Worm (Caenorhabditis elegans): ENCODE measurements around the gene K08H10.6.

DNA sequence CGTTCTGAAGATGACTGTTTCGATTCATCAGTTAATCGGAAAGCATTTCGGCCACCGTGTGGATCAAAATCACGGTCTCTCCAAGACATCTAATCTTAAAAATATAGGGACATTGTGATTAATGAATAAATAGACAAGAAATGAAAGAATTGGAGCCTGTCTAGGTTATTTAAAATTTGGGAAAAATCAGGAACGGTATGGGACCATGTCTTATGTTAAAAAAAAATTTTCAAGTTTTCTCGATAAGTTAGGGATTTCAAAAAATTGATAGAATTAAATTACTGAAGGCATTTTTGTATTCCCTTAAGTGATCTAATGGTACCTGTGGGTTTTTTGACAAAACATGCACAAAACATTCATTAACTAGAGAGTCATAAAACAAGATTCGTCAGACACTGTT lies 19.6 kb downstream of the K08H10.6 start, which contains the start of gene unc-41:
- TF ChIP-seq unc-62 (GFP tag; optimal IDR thresholded peaks at IDR 0.05) (no peak), lsy-2 (tag; optimal IDR thresholded peaks at IDR 0.05) (no peak), ztf-11 (tag; optimal IDR thresholded peaks at IDR 0.05) (no peak), ZK546.5 (tag; optimal IDR thresholded peaks at IDR 0.05) (no peak), egl-27 (tag; optimal IDR thresholded peaks at IDR 0.05) (no peak), ama-1 (optimal IDR thresholded peaks at IDR 0.05) (no peak), lin-13 (GFP tag; optimal IDR thresholded peaks at IDR 0.05) (no peak)

Measured in whole organism, L2 larva.